Fruit fly (Drosophila melanogaster) whole organism, embryonic: ENCODE measurements around the gene CAH3.

Experiments
- ATbp ChIP-seq: fragments of 200-800 bp; sonication (Bioruptor generic); optimal IDR thresholded peaks from 2 replicates; lab custom pipeline; 2017; ENCODE audit warnings: missing biosample characterization, mild to moderate bottlenecking, missing genetic modification characterization, missing genetic modification reagents
- Ada2b ChIP-seq: fragments of 200-800 bp; sonication (Bioruptor generic); IDR thresholded peaks from 2 replicates; pipeline ENCODE4 v1.3.6; 2022; ENCODE audit warnings: missing biosample characterization, missing genetic modification characterization
- Aef1 ChIP-seq: fragments of 200-800 bp; sonication (Bioruptor generic); IDR thresholded peaks from 3 replicates; pipeline ENCODE4 v1.3.6; 2022; ENCODE audit warnings: missing biosample characterization, missing genetic modification characterization
- Bteb2 ChIP-seq: fragments of 200-800 bp; sonication (Bioruptor generic); optimal IDR thresholded peaks from 2 replicates; lab custom pipeline; 2016; ENCODE audit warnings: missing biosample characterization, missing genetic modification characterization
- CG10979 ChIP-seq: fragments of 200-800 bp; sonication (Bioruptor generic); optimal IDR thresholded peaks from 2 replicates; lab custom pipeline; 2018; ENCODE audit warnings: missing biosample characterization, mild to moderate bottlenecking, missing genetic modification characterization, moderate library complexity
- CG11504 ChIP-seq: fragments of 200-800 bp; sonication (Bioruptor generic); optimal IDR thresholded peaks from 3 replicates; lab custom pipeline; 2019; ENCODE audit warnings: missing biosample characterization, mild to moderate bottlenecking, missing genetic modification characterization, moderate library complexity
- CG11560 ChIP-seq: fragments of 200-800 bp; sonication (Bioruptor generic); IDR thresholded peaks from 3 replicates; pipeline ENCODE4 v1.3.6; 2022; ENCODE audit warnings: missing biosample characterization, missing genetic modification characterization
- CG11695 ChIP-seq: fragments of 200-800 bp; sonication (Bioruptor generic); IDR thresholded peaks from 3 replicates; pipeline ENCODE4 v1.3.6; 2022; ENCODE audit warnings: missing biosample characterization, missing genetic modification characterization
- CG12071 ChIP-seq: fragments of 200-800 bp; sonication (Bioruptor generic); optimal IDR thresholded peaks from 3 replicates; lab custom pipeline; 2018; ENCODE audit warnings: missing biosample characterization, mild to moderate bottlenecking, missing genetic modification characterization
- CG12236 ChIP-seq: fragments of 200-800 bp; sonication (Bioruptor generic); optimal IDR thresholded peaks from 2 replicates; lab custom pipeline; 2016; ENCODE audit warnings: missing biosample characterization, missing genetic modification characterization
- CG13624 ChIP-seq: fragments of 200-800 bp; sonication (Bioruptor generic); optimal IDR thresholded peaks from 2 replicates; lab custom pipeline; 2016; ENCODE audit warnings: missing biosample characterization, missing genetic modification characterization
- CG14441 ChIP-seq: fragments of 200-800 bp; sonication (Bioruptor generic); IDR thresholded peaks from 2 replicates; pipeline ENCODE4 v1.3.6; 2022; ENCODE audit warnings: missing biosample characterization, missing genetic modification characterization
- CG15696 ChIP-seq: fragments of 200-800 bp; sonication (Bioruptor generic); optimal IDR thresholded peaks from 2 replicates; lab custom pipeline; 2019; ENCODE audit warnings: missing biosample characterization, mild to moderate bottlenecking, missing genetic modification characterization, moderate library complexity
- CG17359 ChIP-seq: fragments of 200-800 bp; sonication (Bioruptor generic); optimal IDR thresholded peaks from 3 replicates; lab custom pipeline; 2018; ENCODE audit warnings: missing biosample characterization, mild to moderate bottlenecking, missing genetic modification characterization, moderate library complexity
- CG17568 ChIP-seq: fragments of 200-800 bp; sonication (Bioruptor generic); optimal IDR thresholded peaks from 2 replicates; lab custom pipeline; 2018; ENCODE audit warnings: missing biosample characterization, mild to moderate bottlenecking, missing genetic modification characterization, moderate library complexity
- CG18476 ChIP-seq: fragments of 200-800 bp; sonication (Bioruptor generic); optimal IDR thresholded peaks from 2 replicates; lab custom pipeline; 2016; ENCODE audit warnings: missing biosample characterization, mild to moderate bottlenecking, missing genetic modification characterization
- CG30403 ChIP-seq: fragments of 200-800 bp; sonication (Bioruptor generic); optimal IDR thresholded peaks from 3 replicates; lab custom pipeline; 2016; ENCODE audit warnings: missing biosample characterization, missing genetic modification characterization
- CG34422 ChIP-seq: fragments of 200-800 bp; sonication (Bioruptor generic); IDR thresholded peaks from 3 replicates; pipeline ENCODE4 v1.3.6; 2022; ENCODE audit warnings: missing biosample characterization, missing genetic modification characterization
- CG4730 ChIP-seq: fragments of 200-800 bp; sonication (Bioruptor generic); IDR thresholded peaks from 2 replicates; pipeline ENCODE4 v1.3.6; 2022; ENCODE audit warnings: missing biosample characterization, missing genetic modification characterization
- CG4820 ChIP-seq: fragments of 200-800 bp; sonication (Bioruptor generic); optimal IDR thresholded peaks from 3 replicates; lab custom pipeline; 2016; ENCODE audit warnings: missing biosample characterization, missing genetic modification characterization
- CG8290 ChIP-seq, 3 experiments: fragments of 200-800 bp; sonication (Bioruptor generic); optimal IDR thresholded peaks; 2 replicates each; lab custom pipeline; 2016 to 2019; ENCODE audit warnings: missing biosample characterization in 3 of 3, missing genetic modification characterization in 3 of 3, mild to moderate bottlenecking in 2 of 3, moderate library complexity in 1 of 3
- CG8478 ChIP-seq: fragments of >200 bp; optimal IDR thresholded peaks from 2 replicates; lab custom pipeline; 2018
- CG9215 ChIP-seq: fragments of 200-800 bp; sonication (Bioruptor generic); IDR thresholded peaks from 2 replicates; pipeline ENCODE4 v1.3.6; 2022; ENCODE audit warnings: missing biosample characterization, missing genetic modification characterization
- CG9437 ChIP-seq: fragments of 200-800 bp; sonication (Bioruptor generic); optimal IDR thresholded peaks from 2 replicates; lab custom pipeline; 2018; ENCODE audit warnings: missing biosample characterization, mild to moderate bottlenecking, missing genetic modification characterization
- D19A ChIP-seq: fragments of 200-800 bp; optimal IDR thresholded peaks from 3 replicates; lab custom pipeline; 2019; ENCODE audit warnings: missing biosample characterization, mild to moderate bottlenecking, missing genetic modification characterization, moderate library complexity
- ERR ChIP-seq: fragments of 200-800 bp; sonication (Bioruptor generic); optimal IDR thresholded peaks from 2 replicates; lab custom pipeline; 2016; ENCODE audit warnings: missing biosample characterization, missing genetic modification characterization
- Ets97D ChIP-seq: fragments of 200-800 bp; sonication (Bioruptor generic); optimal IDR thresholded peaks from 3 replicates; lab custom pipeline; 2016; ENCODE audit warnings: missing biosample characterization, missing genetic modification characterization
- Gsc ChIP-seq: fragments of 200-800 bp; sonication (Bioruptor generic); IDR thresholded peaks from 2 replicates; pipeline ENCODE4 v1.3.6; 2022; ENCODE audit warnings: missing biosample characterization, missing genetic modification characterization
- H15 ChIP-seq: fragments of 200-800 bp; sonication (Bioruptor generic); IDR thresholded peaks from 3 replicates; pipeline ENCODE4 v1.3.6; 2022; ENCODE audit warnings: missing biosample characterization, missing genetic modification characterization
- H2.0 ChIP-seq: fragments of 200-800 bp; sonication (Bioruptor generic); IDR thresholded peaks from 2 replicates; pipeline ENCODE4 v1.3.6; 2022; ENCODE audit warnings: missing biosample characterization, missing genetic modification characterization
- Hand ChIP-seq: fragments of 200-800 bp; sonication (Bioruptor generic); optimal IDR thresholded peaks from 2 replicates; lab custom pipeline; 2017; ENCODE audit warnings: mild to moderate bottlenecking, missing biosample characterization, missing genetic modification reagents, missing genetic modification characterization
- Hr78 ChIP-seq, 2 experiments: fragments of 200-800 bp in 1 of 2; fragments of >200 bp in 1 of 2; sonication (Bioruptor generic) in 1 of 2; optimal IDR thresholded peaks; 2 replicates each; lab custom pipeline; 2017 to 2019; ENCODE audit warnings: missing biosample characterization in 2 of 2, missing genetic modification characterization in 2 of 2, mild to moderate bottlenecking in 1 of 2, moderate library complexity in 1 of 2
- Oli ChIP-seq: fragments of 200-800 bp; sonication (Bioruptor generic); optimal IDR thresholded peaks from 2 replicates; lab custom pipeline; 2018; ENCODE audit warnings: missing biosample characterization, mild to moderate bottlenecking, missing genetic modification characterization, moderate library complexity
- TFAM ChIP-seq: fragments of 200-800 bp; sonication (Bioruptor generic); optimal IDR thresholded peaks from 2 replicates; lab custom pipeline; 2017; ENCODE audit warnings: missing biosample characterization, missing genetic modification characterization, inconsistent platforms
- YL-1 ChIP-seq: fragments of 200-800 bp; sonication (Bioruptor generic); optimal IDR thresholded peaks from 3 replicates; lab custom pipeline; 2017; ENCODE audit warnings: missing biosample characterization, mild to moderate bottlenecking, missing genetic modification characterization
- ase ChIP-seq: fragments of 200-800 bp; sonication (Bioruptor generic); IDR thresholded peaks from 3 replicates; pipeline ENCODE4 v1.3.6; 2022; ENCODE audit warnings: missing biosample characterization, missing genetic modification characterization
- cad ChIP-seq: fragments of >200 bp; optimal IDR thresholded peaks from 2 replicates; lab custom pipeline; 2017; ENCODE audit warnings: missing biosample characterization, missing genetic modification characterization
- corto ChIP-seq: fragments of 200-800 bp; sonication (Bioruptor generic); optimal IDR thresholded peaks from 2 replicates; lab custom pipeline; 2016; ENCODE audit warnings: missing biosample characterization, mild to moderate bottlenecking, missing genetic modification characterization, moderate library complexity
- da ChIP-seq: fragments of 200-800 bp; sonication (Bioruptor generic); optimal IDR thresholded peaks from 2 replicates; lab custom pipeline; 2016; ENCODE audit warnings: missing biosample characterization, missing genetic modification characterization
- dpn ChIP-seq, 2 experiments: fragments of 200-800 bp; sonication (Bioruptor generic); optimal IDR thresholded peaks; 3 replicates each; lab custom pipeline; 2016; ENCODE audit warnings: missing biosample characterization in 2 of 2, missing genetic modification characterization in 2 of 2
- en ChIP-seq: fragments of 200-800 bp; sonication (Bioruptor generic); optimal IDR thresholded peaks from 2 replicates; lab custom pipeline; 2016; ENCODE audit warnings: missing biosample characterization, missing genetic modification characterization
- ewg ChIP-seq: fragments of 200-800 bp; sonication (Bioruptor generic); optimal IDR thresholded peaks from 3 replicates; lab custom pipeline; 2017; ENCODE audit warnings: mild to moderate bottlenecking, missing biosample characterization, missing genetic modification reagents, missing genetic modification characterization
- fru ChIP-seq: fragments of >200 bp; optimal IDR thresholded peaks from 2 replicates; lab custom pipeline; 2017
- ken ChIP-seq: fragments of 200-800 bp; sonication (Bioruptor generic); IDR thresholded peaks from 3 replicates; pipeline ENCODE4 v1.3.6; 2022; ENCODE audit warnings: missing biosample characterization, missing genetic modification characterization
- lilli ChIP-seq: fragments of 200-800 bp; sonication (Bioruptor generic); optimal IDR thresholded peaks from 3 replicates; lab custom pipeline; 2016; ENCODE audit warnings: missing biosample characterization, missing genetic modification characterization
- maf-S ChIP-seq: fragments of 200-800 bp; sonication (Bioruptor generic); optimal IDR thresholded peaks from 2 replicates; lab custom pipeline; 2016; ENCODE audit warnings: missing biosample characterization, missing genetic modification characterization
- nau ChIP-seq: fragments of 200-800 bp; sonication (Bioruptor generic); optimal IDR thresholded peaks from 3 replicates; lab custom pipeline; 2017; ENCODE audit warnings: missing biosample characterization, mild to moderate bottlenecking, missing genetic modification characterization, missing genetic modification reagents
- pb ChIP-seq: fragments of 200-800 bp; sonication (Bioruptor generic); optimal IDR thresholded peaks from 3 replicates; lab custom pipeline; 2016; ENCODE audit warnings: missing biosample characterization, missing genetic modification characterization
- pum ChIP-seq: fragments of 200-800 bp; sonication (Bioruptor generic); optimal IDR thresholded peaks from 2 replicates; lab custom pipeline; 2016; ENCODE audit warnings: missing biosample characterization, missing genetic modification characterization
- slou ChIP-seq: fragments of 200-800 bp; sonication (Bioruptor generic); optimal IDR thresholded peaks from 3 replicates; lab custom pipeline; 2016; ENCODE audit warnings: missing biosample characterization, missing genetic modification characterization
- so ChIP-seq: fragments of 200-800 bp; sonication (Bioruptor generic); IDR thresholded peaks from 3 replicates; pipeline ENCODE4 v1.3.6; 2022; ENCODE audit warnings: missing biosample characterization, missing genetic modification characterization
- toy ChIP-seq: fragments of 200-800 bp; sonication (Bioruptor generic); IDR thresholded peaks from 2 replicates; pipeline ENCODE4 v1.3.6; 2022; ENCODE audit warnings: missing biosample characterization, missing genetic modification characterization

The CAH3 gene

DNA sequence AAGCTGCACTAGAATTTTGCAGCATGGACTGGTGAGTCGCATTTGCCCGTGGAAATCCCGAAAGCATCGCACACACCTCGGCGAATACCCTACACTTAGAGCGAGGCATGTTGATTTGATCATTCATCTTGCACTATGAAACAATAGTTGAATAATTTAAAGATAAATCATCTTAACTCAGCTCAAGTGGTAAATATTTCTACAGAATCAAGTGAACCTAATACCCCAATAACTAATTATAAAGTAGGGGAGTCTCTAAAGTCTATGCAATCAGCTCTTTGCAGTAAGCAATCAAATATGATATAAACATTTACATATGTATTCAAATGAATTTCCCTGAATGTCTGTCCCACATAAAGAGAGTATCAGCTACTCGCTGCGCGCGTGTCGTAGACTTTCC, 3.6 kb upstream of the CAH3 start (continued):
- no peak for TF ChIP-seq H2.0 (GFP tag; lab: Robert Waterston, UW)
- no peak for TF ChIP-seq CG17568 (GFP tag; lab: Kevin White, UChicago)
- TF ChIP-seq corto (GFP tag; lab: Kevin White, UChicago): peak; percentile 73
- TF ChIP-seq CG9437 (GFP tag; lab: Kevin White, UChicago): no peak
- no peak for TF ChIP-seq YL-1
- no peak for TF ChIP-seq Hand (GFP tag; lab: Kevin White, UChicago)
- peak; percentile 79 for TF ChIP-seq H15 (GFP tag; lab: Robert Waterston, UW)
- TF ChIP-seq CG4820 (GFP tag; lab: Kevin White, UChicago): no peak
- peak; percentile 64; the same call in 1 of the 3 replicates for TF ChIP-seq so (GFP tag; lab: Robert Waterston, UW)
- no peak for TF ChIP-seq fru
- TF ChIP-seq da (GFP tag; lab: Kevin White, UChicago): no peak
- TF ChIP-seq CG12236: no peak
- TF ChIP-seq ewg (GFP tag; lab: Kevin White, UChicago): no peak
- peak; percentile 85 for TF ChIP-seq ase
- TF ChIP-seq lilli (GFP tag; lab: Kevin White, UChicago): peak; percentile 80
- no peak for TF ChIP-seq CG12071
- TF ChIP-seq CG11695 (GFP tag; lab: Robert Waterston, UW): no peak
- TF ChIP-seq pum: peak; percentile 79
- TF ChIP-seq CG34422 (GFP tag; lab: Robert Waterston, UW): no peak
- TF ChIP-seq CG14441: peak; percentile 64
- peak; percentile 39 for TF ChIP-seq CG17359 (tag; lab: Kevin White, UChicago)
- peak; percentile 79 for TF ChIP-seq CG13624
- TF ChIP-seq Ets97D: peak; percentile 50
- no peak for TF ChIP-seq toy (GFP tag; lab: Robert Waterston, UW)
- no peak for TF ChIP-seq ATbp (GFP tag; lab: Kevin White, UChicago)
- peak; percentile 4 for TF ChIP-seq CG10979
- peak; percentile 81 for TF ChIP-seq en (GFP tag; lab: Kevin White, UChicago)
- TF ChIP-seq CG9215 (GFP tag; lab: Robert Waterston, UW): no peak
- TF ChIP-seq pb (GFP tag; lab: Kevin White, UChicago): peak; percentile 24
- no peak for TF ChIP-seq CG4730 (GFP tag; lab: Robert Waterston, UW)
- no peak for TF ChIP-seq CG8478 (lab: Kevin White, UChicago)
- TF ChIP-seq maf-S (GFP tag; lab: Kevin White, UChicago): no peak
- TF ChIP-seq ERR (GFP tag; lab: Kevin White, UChicago): peak; percentile 56
- no peak for TF ChIP-seq Ada2b (GFP tag; lab: Robert Waterston, UW)
- no peak for TF ChIP-seq nau (GFP tag; lab: Kevin White, UChicago)
- no peak for TF ChIP-seq Aef1 (GFP tag; lab: Robert Waterston, UW)
- no peak for TF ChIP-seq Bteb2 (GFP tag; lab: Kevin White, UChicago)
- TF ChIP-seq Gsc: 0 out of 2 replicates have a peak, but pooled peaks have one; percentile 33
- peak; percentile 43 for TF ChIP-seq slou
- no peak for TF ChIP-seq CG11560 (tag; lab: Robert Waterston, UW)
- peak in 1 of 2 experiments; percentile 63 for TF ChIP-seq Hr78 (GFP tag; optimal IDR thresholded peaks at IDR 0.05; lab: Kevin White, UChicago)
- TF ChIP-seq CG8290 (GFP tag; optimal IDR thresholded peaks at IDR 0.05; lab: Kevin White, UChicago): peak; percentile 14
- no peak for TF ChIP-seq CG8290 (tag; optimal IDR thresholded peaks at IDR 0.05; lab: Kevin White, UChicago)
- no peak for TF ChIP-seq CG30403 (GFP tag; lab: Kevin White, UChicago)
- no peak for TF ChIP-seq CG18476 (GFP tag; lab: Kevin White, UChicago)
- peak in 1 of 2 experiments; percentile 85 for TF ChIP-seq dpn (GFP tag; optimal IDR thresholded peaks at IDR 0.05; lab: Kevin White, UChicago)
- peak; percentile 41 for TF ChIP-seq D19A (tag; lab: Kevin White, UChicago)
- no peak for TF ChIP-seq TFAM (GFP tag; lab: Kevin White, UChicago)
- peak; percentile 94 for TF ChIP-seq CG11504
- TF ChIP-seq CG15696 (tag; lab: Kevin White, UChicago): no peak
- TF ChIP-seq ken: no peak
- TF ChIP-seq Oli (tag; lab: Kevin White, UChicago): no peak
- no peak for TF ChIP-seq cad (GFP tag; lab: Kevin White, UChicago)
